Worm (Caenorhabditis elegans): ENCODE results near the gene ins-3.
A peak's percentile ranks its signal among the peaks of the same experiment; 100 is the strongest.

The ins-3 gene

ce11 chrII:5969303-5969702 is 21.3 kb downstream of the ins-3 start, which contains the start of gene B0034.4:
TSS of gene B0034.4 (minus strand) at chrII:5969531.
- TF ChIP-seq B0035.1 (tag; optimal IDR thresholded peaks at IDR 0.05) (no peak), lin-40 (tag; optimal IDR thresholded peaks at IDR 0.05) (no peak), unc-130 (GFP tag; optimal IDR thresholded peaks at IDR 0.05) (no peak), attf-6 (GFP tag; IDR thresholded peaks at IDR 0.05) (no peak), egrh-3 (GFP tag; IDR thresholded peaks at IDR 0.05) (no peak), ztf-18 (tag; optimal IDR thresholded peaks at IDR 0.05) (no peak), pha-4 (tag; optimal IDR thresholded peaks at IDR 0.05) (no peak), mes-4 (tag; optimal IDR thresholded peaks at IDR 0.05) (no peak), nhr-90 (tag; optimal IDR thresholded peaks at IDR 0.05) (no peak), B0336.3 (GFP tag; IDR thresholded peaks at IDR 0.05) (no peak), ekl-4 (GFP tag; IDR thresholded peaks at IDR 0.05) (no peak), attf-3 (GFP tag; conservative IDR thresholded peaks at IDR 0.05) (no peak), K12H6.12 (tag; optimal IDR thresholded peaks at IDR 0.05) (no peak), snpc-1.3 (tag; optimal IDR thresholded peaks at IDR 0.05; ENCODE audit: insufficient read depth) (no peak), lsy-27 (tag; optimal IDR thresholded peaks at IDR 0.05; ENCODE audit: borderline replicate concordance, insufficient read depth) (no peak), zfh-2 (GFP tag; conservative IDR thresholded peaks at IDR 0.05) (no peak), ztf-25 (GFP tag; IDR thresholded peaks at IDR 0.05) (no peak), ceh-91 (GFP tag; IDR thresholded peaks at IDR 0.05) (no peak), snpc-3.4 (tag; optimal IDR thresholded peaks at IDR 0.05) (no peak), lsl-1 (GFP tag; optimal IDR thresholded peaks at IDR 0.05) (no peak)

ce11 chrII:5968037-5968436 is 22.5 kb downstream of the ins-3 start, which contains the start of gene B0034.1:
TSS of gene B0034.1 (plus strand) at chrII:5968337.
- TF ChIP-seq hrde-1 (tag; optimal IDR thresholded peaks at IDR 0.05; ENCODE audit: borderline replicate concordance) (no peak), T07F8.4 (tag; optimal IDR thresholded peaks at IDR 0.05) (no peak), madf-3 (GFP tag; IDR thresholded peaks at IDR 0.05) (no peak), ztf-22 (GFP tag; optimal IDR thresholded peaks at IDR 0.05) (no peak), pha-4 (tag; optimal IDR thresholded peaks at IDR 0.05) (no peak), hsf-1 (GFP tag; IDR thresholded peaks at IDR 0.05) (no peak), lag-1 (GFP tag; IDR thresholded peaks at IDR 0.05) (no peak), egl-18 (GFP tag; IDR thresholded peaks at IDR 0.05) (no peak), F49E8.2 (tag; optimal IDR thresholded peaks at IDR 0.05; ENCODE audit: insufficient read depth) (no peak)

ce11 chrII:5966637-5967036 is 23.9 kb downstream of the ins-3 start:
- TF ChIP-seq F10E7.11 (tag; optimal IDR thresholded peaks at IDR 0.05), result no peak
- no peak for TF ChIP-seq mxl-1 (tag; optimal IDR thresholded peaks at IDR 0.05)
- TF ChIP-seq snpc-1.1 (tag; optimal IDR thresholded peaks at IDR 0.05; ENCODE audit: insufficient read depth), result no peak
- no peak for TF ChIP-seq nfyb-1 (GFP tag; IDR thresholded peaks at IDR 0.05)
- TF ChIP-seq zim-3 (tag; optimal IDR thresholded peaks at IDR 0.05), result no peak
- no peak for TF ChIP-seq cebp-2 (GFP tag; IDR thresholded peaks at IDR 0.05)
- no peak for TF ChIP-seq madf-3 (GFP tag; IDR thresholded peaks at IDR 0.05)
- peak; percentile 80 for TF ChIP-seq hmg-1.2 (GFP tag; IDR thresholded peaks at IDR 0.05)
- TF ChIP-seq ztf-18 (tag; optimal IDR thresholded peaks at IDR 0.05), result no peak
- no peak for TF ChIP-seq attf-3 (GFP tag; conservative IDR thresholded peaks at IDR 0.05)
- peak; percentile 73 for TF ChIP-seq cebp-1 (GFP tag; IDR thresholded peaks at IDR 0.05)
- no peak for TF ChIP-seq cebp-1 (tag; optimal IDR thresholded peaks at IDR 0.05)
